Fruit fly (Drosophila melanogaster) whole organism, wandering third instar larva: ENCODE results near the gene CG17560.

Source experiments
- HLH106 ChIP-seq: fragments of 200-800 bp; optimal IDR thresholded peaks from 3 replicates; lab custom pipeline; 2019; ENCODE audit warnings: missing biosample characterization, mild to moderate bottlenecking, missing genetic modification characterization, moderate library complexity
- Hr78 ChIP-seq: fragments of >200 bp; optimal IDR thresholded peaks from 2 replicates; lab custom pipeline; 2017; ENCODE audit warnings: missing biosample characterization, missing genetic modification characterization
- Hr83 ChIP-seq: fragments of 200-300 bp; sonication (Bioruptor generic); optimal IDR thresholded peaks from 2 replicates; lab custom pipeline; 2016; ENCODE audit warnings: missing biosample characterization, mild to moderate bottlenecking, missing genetic modification characterization, moderate library complexity; ENCODE audit not compliant: poor library complexity, severe bottlenecking
- Jra ChIP-seq: sonication (Bioruptor generic); optimal IDR thresholded peaks from 2 replicates; lab custom pipeline; 2016; ENCODE audit warnings: missing biosample characterization, missing genetic modification characterization
- OdsH ChIP-seq: fragments of 200-800 bp; sonication (Bioruptor generic); optimal IDR thresholded peaks from 2 replicates; lab custom pipeline; 2016; ENCODE audit warnings: missing biosample characterization, mild to moderate bottlenecking, missing genetic modification characterization
- br ChIP-seq: fragments of 200-800 bp; sonication (Bioruptor generic); optimal IDR thresholded peaks from 2 replicates; lab custom pipeline; 2016; ENCODE audit warnings: missing biosample characterization, missing genetic modification characterization
- dsf ChIP-seq: sonication (Bioruptor generic); optimal IDR thresholded peaks from 2 replicates; lab custom pipeline; 2016; ENCODE audit warnings: missing biosample characterization, missing genetic modification characterization, borderline replicate concordance
- ey ChIP-seq: fragments of 200-800 bp; sonication (Bioruptor generic); optimal IDR thresholded peaks from 2 replicates; lab custom pipeline; 2016; ENCODE audit warnings: missing biosample characterization, missing genetic modification characterization
- fru ChIP-seq: fragments of 200-800 bp; sonication (Bioruptor generic); optimal IDR thresholded peaks from 3 replicates; lab custom pipeline; 2016; ENCODE audit warnings: missing biosample characterization, mild to moderate bottlenecking, missing genetic modification characterization
- jim ChIP-seq: fragments of 175-275, 200-325 bp; sonication (Bioruptor generic); optimal IDR thresholded peaks from 2 replicates; lab custom pipeline; 2016; ENCODE audit warnings: missing biosample characterization, mild to moderate bottlenecking, missing genetic modification characterization
- lola ChIP-seq: fragments of >200 bp; optimal IDR thresholded peaks from 2 replicates; lab custom pipeline; 2017; ENCODE audit warnings: missing biosample characterization, missing genetic modification characterization
- usp ChIP-seq: fragments of >200 bp; optimal IDR thresholded peaks from 2 replicates; lab custom pipeline; 2017; ENCODE audit warnings: missing biosample characterization, missing genetic modification characterization

CG17560 gene

dm6 chr3R:16661693-16662092 lies 43.9 kb downstream of the CG17560 start:
- no peak for TF ChIP-seq fru (GFP tag; lab: Kevin White, UChicago)
- no peak for TF ChIP-seq Hr83
- TF ChIP-seq usp (GFP tag; lab: Kevin White, UChicago): no peak
- no peak for TF ChIP-seq Hr78 (GFP tag; lab: Kevin White, UChicago)
- no peak for TF ChIP-seq jim (GFP tag; lab: Kevin White, UChicago)
- TF ChIP-seq lola: no peak
- TF ChIP-seq, all 38 proteins: peak for 0

- TF ChIP-seq Jra (no peak), lola (no peak), OdsH (GFP tag; lab: Kevin White, UChicago) (no peak), dsf (GFP tag; lab: Kevin White, UChicago) (no peak), Hr78 (GFP tag; lab: Kevin White, UChicago) (no peak), ey (GFP tag; lab: Kevin White, UChicago) (no peak), br (GFP tag; lab: Kevin White, UChicago) (no peak), HLH106 (tag; lab: Kevin White, UChicago) (no peak)
These were observed 46.5 kb downstream of the CG17560 start for dm6 chr3R:16664144-16664825.
